Fruit fly (Drosophila melanogaster) whole organism, embryonic: ENCODE measurements around the gene CG5157.
A peak's percentile ranks its signal among the peaks of the same experiment; 100 is the strongest.

ENCODE experiments used
- Adf1 ChIP-seq: fragments of 200-800 bp; sonication (Bioruptor generic); IDR thresholded peaks from 2 replicates; pipeline ENCODE4 v1.3.6; 2022; ENCODE audit warnings: missing biosample characterization, missing genetic modification characterization
- Asciz ChIP-seq: fragments of 200-800 bp; sonication (Bioruptor generic); optimal IDR thresholded peaks from 2 replicates; lab custom pipeline; 2017; ENCODE audit warnings: missing biosample characterization, mild to moderate bottlenecking, missing genetic modification characterization, missing genetic modification reagents
- CG10209 ChIP-seq: fragments of 200-800 bp; sonication (Bioruptor generic); optimal IDR thresholded peaks from 3 replicates; lab custom pipeline; 2017; ENCODE audit warnings: missing biosample characterization, mild to moderate bottlenecking, missing genetic modification characterization, missing genetic modification reagents
- CG10267 ChIP-seq: fragments of 200-800 bp; sonication (Bioruptor generic); optimal IDR thresholded peaks from 2 replicates; lab custom pipeline; 2018; ENCODE audit warnings: missing biosample characterization, mild to moderate bottlenecking, missing genetic modification characterization, moderate library complexity
- CG10366 ChIP-seq: fragments of 200-800 bp; sonication (Bioruptor generic); IDR thresholded peaks from 2 replicates; pipeline ENCODE4 v1.3.6; 2022; ENCODE audit warnings: missing biosample characterization, missing genetic modification characterization
- CG10565 ChIP-seq: fragments of 200-800 bp; sonication (Bioruptor generic); optimal IDR thresholded peaks from 3 replicates; lab custom pipeline; 2016; ENCODE audit warnings: missing biosample characterization, mild to moderate bottlenecking, missing genetic modification characterization
- CG12659 ChIP-seq: fragments of 200-800 bp; sonication (Bioruptor generic); optimal IDR thresholded peaks from 3 replicates; lab custom pipeline; 2017; ENCODE audit warnings: mild to moderate bottlenecking, missing biosample characterization, missing genetic modification reagents, missing genetic modification characterization
- CG14667 ChIP-seq: fragments of 200-800 bp; sonication (Bioruptor generic); IDR thresholded peaks from 2 replicates; pipeline ENCODE4 v1.3.6; 2022; ENCODE audit warnings: missing biosample characterization, missing genetic modification characterization
- CG15269 ChIP-seq: fragments of 200-800 bp; sonication (Bioruptor generic); optimal IDR thresholded peaks from 2 replicates; lab custom pipeline; 2018; ENCODE audit warnings: missing biosample characterization, mild to moderate bottlenecking, missing genetic modification characterization, moderate library complexity
- CG1529 ChIP-seq: fragments of 200-800 bp; sonication (Bioruptor generic); optimal IDR thresholded peaks from 3 replicates; lab custom pipeline; 2018; ENCODE audit warnings: missing biosample characterization, missing genetic modification characterization
- CG15479 ChIP-seq: fragments of 200-800 bp; sonication (Bioruptor generic); optimal IDR thresholded peaks from 3 replicates; lab custom pipeline; 2019; ENCODE audit warnings: missing biosample characterization, mild to moderate bottlenecking, missing genetic modification characterization, moderate library complexity
- CG16779 ChIP-seq: fragments of 200-800 bp; sonication (Bioruptor generic); IDR thresholded peaks from 2 replicates; pipeline ENCODE4 v1.3.6; 2022; ENCODE audit warnings: missing biosample characterization, missing genetic modification characterization
- CG17802 ChIP-seq: fragments of 200-800 bp; sonication (Bioruptor generic); optimal IDR thresholded peaks from 2 replicates; lab custom pipeline; 2018; ENCODE audit warnings: missing biosample characterization, mild to moderate bottlenecking, missing genetic modification characterization, moderate library complexity
- CG1832 ChIP-seq: fragments of 200-800 bp; sonication (Bioruptor generic); optimal IDR thresholded peaks from 2 replicates; lab custom pipeline; 2017; ENCODE audit warnings: missing biosample characterization, mild to moderate bottlenecking, missing genetic modification characterization, inconsistent platforms
- CG4360 ChIP-seq: fragments of 200-800 bp; sonication (Bioruptor generic); IDR thresholded peaks from 2 replicates; pipeline ENCODE4 v1.3.6; 2022; ENCODE audit warnings: missing biosample characterization, missing genetic modification characterization
- CG7786 ChIP-seq: fragments of 200-800 bp; sonication (Bioruptor generic); optimal IDR thresholded peaks from 2 replicates; lab custom pipeline; 2016; ENCODE audit warnings: missing biosample characterization, missing genetic modification characterization
- Camta ChIP-seq: fragments of 200-800 bp; sonication (Bioruptor generic); optimal IDR thresholded peaks from 2 replicates; lab custom pipeline; 2016; ENCODE audit warnings: missing biosample characterization, missing genetic modification characterization
- Ets65A ChIP-seq: fragments of 200-800 bp; sonication (Bioruptor generic); peaks from one replicate; lab custom pipeline; 2016; ENCODE audit warnings: missing biosample characterization, missing genetic modification characterization
- Gsc ChIP-seq: fragments of 200-800 bp; sonication (Bioruptor generic); IDR thresholded peaks from 2 replicates; pipeline ENCODE4 v1.3.6; 2022; ENCODE audit warnings: missing biosample characterization, missing genetic modification characterization
- HHEX ChIP-seq: fragments of 200-800 bp; sonication (Bioruptor generic); optimal IDR thresholded peaks from 3 replicates; lab custom pipeline; 2017; ENCODE audit warnings: missing biosample characterization, mild to moderate bottlenecking, missing genetic modification characterization, missing genetic modification reagents
- HLH4C ChIP-seq: fragments of 200-800 bp; sonication (Bioruptor generic); IDR thresholded peaks from 3 replicates; pipeline ENCODE4 v1.3.6; 2022; ENCODE audit warnings: missing biosample characterization, missing genetic modification characterization; ENCODE audit not compliant: partially characterized antibody
- HLHmδ ChIP-seq: fragments of 200-800 bp; sonication (Bioruptor generic); optimal IDR thresholded peaks from 2 replicates; lab custom pipeline; 2018; ENCODE audit warnings: missing biosample characterization, mild to moderate bottlenecking, missing genetic modification characterization, moderate library complexity
- HmgD ChIP-seq: fragments of 200-800 bp; sonication (Bioruptor generic); optimal IDR thresholded peaks from 3 replicates; lab custom pipeline; 2016; ENCODE audit warnings: missing biosample characterization, missing genetic modification characterization
- Hr39 ChIP-seq: fragments of >200 bp; optimal IDR thresholded peaks from 2 replicates; lab custom pipeline; 2017
- Hsf ChIP-seq: fragments of 200-800 bp; sonication (Bioruptor generic); optimal IDR thresholded peaks from 3 replicates; lab custom pipeline; 2016; ENCODE audit warnings: missing biosample characterization, missing genetic modification characterization
- NFAT ChIP-seq: fragments of 200-800 bp; sonication (Bioruptor generic); IDR thresholded peaks from 2 replicates; pipeline ENCODE4 v1.3.6; 2022; ENCODE audit warnings: missing biosample characterization, missing genetic modification characterization
- Oli ChIP-seq: fragments of 200-800 bp; sonication (Bioruptor generic); optimal IDR thresholded peaks from 2 replicates; lab custom pipeline; 2018; ENCODE audit warnings: missing biosample characterization, mild to moderate bottlenecking, missing genetic modification characterization, moderate library complexity
- Rfx ChIP-seq: fragments of 200-800 bp; sonication (Bioruptor generic); IDR thresholded peaks from 2 replicates; pipeline ENCODE4 v1.3.6; 2022; ENCODE audit warnings: missing biosample characterization, missing genetic modification characterization
- Side ChIP-seq: fragments of 200-800 bp; sonication (Bioruptor generic); optimal IDR thresholded peaks from 2 replicates; lab custom pipeline; 2016; ENCODE audit warnings: missing biosample characterization, missing genetic modification characterization
- amos ChIP-seq: fragments of 200-800 bp; sonication (Bioruptor generic); IDR thresholded peaks from 2 replicates; pipeline ENCODE4 v1.3.6; 2022; ENCODE audit warnings: missing biosample characterization, missing genetic modification characterization; ENCODE audit not compliant: partially characterized antibody
- ase ChIP-seq: fragments of 200-800 bp; sonication (Bioruptor generic); IDR thresholded peaks from 3 replicates; pipeline ENCODE4 v1.3.6; 2022; ENCODE audit warnings: missing biosample characterization, missing genetic modification characterization
- ash1 ChIP-seq: fragments of 200-800 bp; sonication (Bioruptor generic); optimal IDR thresholded peaks from 2 replicates; lab custom pipeline; 2018; ENCODE audit warnings: missing biosample characterization, mild to moderate bottlenecking, missing genetic modification characterization
- chif ChIP-seq, 2 experiments: fragments of 200-800 bp; sonication (Bioruptor generic); optimal IDR thresholded peaks; 3 replicates each; lab custom pipeline; 2016; ENCODE audit warnings: missing biosample characterization in 2 of 2, missing genetic modification characterization in 2 of 2
- chinmo ChIP-seq: fragments of 200-800 bp; sonication (Bioruptor generic); IDR thresholded peaks from 4 replicates; pipeline ENCODE4 v1.3.6; 2022; ENCODE audit warnings: missing biosample characterization, missing genetic modification characterization; ENCODE audit not compliant: partially characterized antibody
- dmrt99B ChIP-seq: fragments of 200-800 bp; sonication (Bioruptor generic); optimal IDR thresholded peaks from 2 replicates; lab custom pipeline; 2018; ENCODE audit warnings: missing biosample characterization, mild to moderate bottlenecking, missing genetic modification characterization, moderate library complexity
- esg ChIP-seq: fragments of 200-800 bp; sonication (Bioruptor generic); conservative IDR thresholded peaks from 2 replicates; pipeline ENCODE4 v1.3.6; 2022; ENCODE audit warnings: missing biosample characterization, missing genetic modification characterization
- gem ChIP-seq: fragments of 200-800 bp; sonication (Bioruptor generic); optimal IDR thresholded peaks from 2 replicates; lab custom pipeline; 2019; ENCODE audit warnings: missing biosample characterization, mild to moderate bottlenecking, missing genetic modification characterization, moderate library complexity
- ham ChIP-seq: fragments of 200-800 bp; sonication (Bioruptor generic); IDR thresholded peaks from 2 replicates; pipeline ENCODE4 v1.3.6; 2022; ENCODE audit warnings: missing biosample characterization, missing genetic modification characterization
- her ChIP-seq: fragments of 200-800 bp; sonication (Bioruptor generic); optimal IDR thresholded peaks from 2 replicates; lab custom pipeline; 2016; ENCODE audit warnings: missing biosample characterization, missing genetic modification characterization
- hth ChIP-seq: fragments of >200 bp; optimal IDR thresholded peaks from 2 replicates; lab custom pipeline; 2017; ENCODE audit warnings: inconsistent platforms
- inv ChIP-seq: fragments of 200-800 bp; sonication (Bioruptor generic); IDR thresholded peaks from 2 replicates; pipeline ENCODE4 v1.3.6; 2022; ENCODE audit warnings: missing biosample characterization, missing genetic modification characterization; ENCODE audit not compliant: partially characterized antibody
- klu ChIP-seq: fragments of 200-800 bp; sonication (Bioruptor generic); IDR thresholded peaks from 2 replicates; pipeline ENCODE4 v1.3.6; 2022; ENCODE audit warnings: missing biosample characterization, missing genetic modification characterization
- pum ChIP-seq: fragments of 200-800 bp; sonication (Bioruptor generic); optimal IDR thresholded peaks from 2 replicates; lab custom pipeline; 2016; ENCODE audit warnings: missing biosample characterization, missing genetic modification characterization
- row ChIP-seq: fragments of 200-800 bp; sonication (Bioruptor generic); IDR thresholded peaks from 3 replicates; pipeline ENCODE4 v1.3.6; 2022; ENCODE audit warnings: missing biosample characterization, missing genetic modification characterization
- sens ChIP-seq: fragments of 200-800 bp; sonication (Bioruptor generic); peaks from one replicate; lab custom pipeline; 2016; ENCODE audit warnings: missing biosample characterization, missing genetic modification characterization
- slbo ChIP-seq: fragments of 200-800 bp; sonication (Bioruptor generic); IDR thresholded peaks from 2 replicates; pipeline ENCODE4 v1.3.6; 2022; ENCODE audit warnings: missing biosample characterization, missing genetic modification characterization
- sob ChIP-seq: fragments of 200-800 bp; sonication (Bioruptor generic); IDR thresholded peaks from 2 replicates; pipeline ENCODE4 v1.3.6; 2022; ENCODE audit warnings: missing biosample characterization, missing genetic modification characterization
- sqz ChIP-seq: fragments of 200-800 bp; sonication (Bioruptor generic); optimal IDR thresholded peaks from 3 replicates; lab custom pipeline; 2018; ENCODE audit warnings: missing biosample characterization, mild to moderate bottlenecking, missing genetic modification characterization
- stc ChIP-seq: fragments of 200-800 bp; sonication (Bioruptor generic); IDR thresholded peaks from 2 replicates; pipeline ENCODE4 v1.3.6; 2022; ENCODE audit warnings: missing biosample characterization, missing genetic modification characterization
- twi ChIP-seq: fragments of 200-800 bp; optimal IDR thresholded peaks from 2 replicates; lab custom pipeline; 2019; ENCODE audit warnings: missing biosample characterization, mild to moderate bottlenecking, missing genetic modification characterization, moderate library complexity
- wor ChIP-seq: fragments of 200-800 bp; sonication (Bioruptor generic); IDR thresholded peaks from 2 replicates; pipeline ENCODE4 v1.3.6; 2022; ENCODE audit warnings: missing biosample characterization, missing genetic modification characterization
- zfh2 ChIP-seq: fragments of 200-800 bp; sonication (Bioruptor generic); optimal IDR thresholded peaks from 2 replicates; lab custom pipeline; 2016; ENCODE audit warnings: missing biosample characterization, missing genetic modification characterization

CG5157 gene

dm6 chr3L:16105528-16105927 lies 32.2 kb downstream of the CG5157 start, which contains the start of the genes IntS9 and CG43295 (continued):
- TF ChIP-seq Hsf (GFP tag; lab: Kevin White, UChicago) (peak; percentile 91), CG15479 (no peak), CG12659 (GFP tag; lab: Kevin White, UChicago) (peak; percentile 71), dmrt99B (no peak), sqz (GFP tag; lab: Kevin White, UChicago) (no peak), esg (GFP tag; lab: Robert Waterston, UW) (peak; percentile 81), Asciz (GFP tag; lab: Kevin White, UChicago) (no peak), klu (GFP tag; lab: Robert Waterston, UW) (no peak; the same call in 1 of the 2 replicates), HmgD (GFP tag; lab: Kevin White, UChicago) (peak; percentile 39), Oli (tag; lab: Kevin White, UChicago) (peak; percentile 68), HHEX (GFP tag; lab: Kevin White, UChicago) (peak; percentile 72), Rfx (GFP tag; lab: Robert Waterston, UW) (peak; percentile 76), wor (GFP tag; lab: Robert Waterston, UW) (peak; percentile 69), her (peak; percentile 77), CG10267 (peak; percentile 70), CG7786 (GFP tag; lab: Kevin White, UChicago) (peak; percentile 85), zfh2 (GFP tag; lab: Kevin White, UChicago) (peak; percentile 91), Side (GFP tag; lab: Kevin White, UChicago) (peak; percentile 87), CG10366 (GFP tag; lab: Robert Waterston, UW) (peak; percentile 79), pum (peak; percentile 88), chinmo (GFP tag; lab: Robert Waterston, UW) (0 out of 4 replicates have a peak, but pooled peaks have one; percentile 32), CG15269 (tag; lab: Kevin White, UChicago) (no peak), CG1529 (GFP tag; lab: Kevin White, UChicago) (no peak), CG1832 (GFP tag; lab: Kevin White, UChicago) (no peak), HLHmδ (GFP tag; lab: Kevin White, UChicago) (no peak), ham (GFP tag; lab: Robert Waterston, UW) (0 out of 2 replicates have a peak, but pooled peaks have one; percentile 19), CG14667 (GFP tag; lab: Robert Waterston, UW) (peak; percentile 66), sens (peak; percentile 99), CG17802 (tag; lab: Kevin White, UChicago) (peak; percentile 64), chif (GFP tag; optimal IDR thresholded peaks at IDR 0.05; lab: Kevin White, UChicago) (peak; percentile 79 to 85), row (GFP tag; lab: Robert Waterston, UW) (peak; percentile 93), Camta (GFP tag; lab: Kevin White, UChicago) (peak; percentile 89), ase (GFP tag; lab: Robert Waterston, UW) (peak; percentile 79), CG4360 (GFP tag; lab: Robert Waterston, UW) (no peak), hth (lab: Kevin White, UChicago) (no peak), amos (GFP tag; lab: Robert Waterston, UW) (no peak; the same call in 1 of the 2 replicates), HLH4C (GFP tag; lab: Robert Waterston, UW) (0 out of 3 replicates have a peak, but pooled peaks have one; percentile 49), CG10209 (GFP tag; lab: Kevin White, UChicago) (peak; percentile 67), inv (GFP tag; lab: Robert Waterston, UW) (no peak), NFAT (GFP tag; lab: Robert Waterston, UW) (peak; percentile 77), twi (tag; lab: Kevin White, UChicago) (no peak), slbo (GFP tag; lab: Robert Waterston, UW) (peak; percentile 87), sob (GFP tag; lab: Robert Waterston, UW) (peak; percentile 78), Ets65A (GFP tag; lab: Kevin White, UChicago) (peak; percentile 99), ash1 (no peak), CG16779 (GFP tag; lab: Robert Waterston, UW) (peak; percentile 73; the same call in 1 of the 2 replicates), gem (tag; lab: Kevin White, UChicago) (no peak), Hr39 (no peak), CG10565 (GFP tag; lab: Kevin White, UChicago) (peak; percentile 31), stc (GFP tag; lab: Robert Waterston, UW) (peak; percentile 82), Gsc (GFP tag; lab: Robert Waterston, UW) (peak; percentile 56; the same call in 1 of the 2 replicates), Adf1 (no peak; the same call in 1 of the 2 replicates)
